Fruit fly (Drosophila melanogaster) whole organism, embryonic: ENCODE measurements around the gene osk.

Source experiments
- Atf6 ChIP-seq: fragments of 200-800 bp; sonication (Bioruptor generic); IDR thresholded peaks from 2 replicates; pipeline ENCODE4 v1.3.6; 2022; ENCODE audit warnings: missing biosample characterization, missing genetic modification characterization
- Awh ChIP-seq: fragments of 200-800 bp; sonication (Bioruptor generic); IDR thresholded peaks from 2 replicates; pipeline ENCODE4, ENCODE4 v1.3.6; 2022; ENCODE audit warnings: missing biosample characterization, missing genetic modification characterization
- B-H1 ChIP-seq: fragments of 200-800 bp; sonication (Bioruptor generic); IDR thresholded peaks from 3 replicates; pipeline ENCODE4 v1.3.6; 2022; ENCODE audit warnings: missing biosample characterization, missing genetic modification characterization
- Bgb ChIP-seq: fragments of 200-800 bp; sonication (Bioruptor generic); IDR thresholded peaks from 2 replicates; pipeline ENCODE4 v1.3.6; 2022; ENCODE audit warnings: missing biosample characterization, missing genetic modification characterization; ENCODE audit not compliant: partially characterized antibody
- Blimp-1 ChIP-seq: fragments of 200-800 bp; sonication (Bioruptor generic); optimal IDR thresholded peaks from 3 replicates; lab custom pipeline; 2018; ENCODE audit warnings: missing biosample characterization, missing genetic modification characterization, mild to moderate bottlenecking, moderate library complexity, missing genetic modification reagents
- CG11247 ChIP-seq: fragments of 200-800 bp; sonication (Bioruptor generic); IDR thresholded peaks from 2 replicates; pipeline ENCODE4 v1.3.6; 2022; ENCODE audit warnings: missing biosample characterization, missing genetic modification characterization
- CG11723 ChIP-seq: fragments of 200-800 bp; sonication (Bioruptor generic); optimal IDR thresholded peaks from 2 replicates; lab custom pipeline; 2017; ENCODE audit warnings: missing biosample characterization, mild to moderate bottlenecking, missing genetic modification characterization
- CG14441 ChIP-seq: fragments of 200-800 bp; sonication (Bioruptor generic); IDR thresholded peaks from 2 replicates; pipeline ENCODE4 v1.3.6; 2022; ENCODE audit warnings: missing biosample characterization, missing genetic modification characterization
- CG15601 ChIP-seq: fragments of 200-800 bp; sonication (Bioruptor generic); optimal IDR thresholded peaks from 3 replicates; lab custom pipeline; 2019; ENCODE audit warnings: missing biosample characterization, mild to moderate bottlenecking, missing genetic modification characterization, moderate library complexity
- CG17829 ChIP-seq: fragments of 200-800 bp; optimal IDR thresholded peaks from 2 replicates; lab custom pipeline; 2019; ENCODE audit warnings: missing biosample characterization, mild to moderate bottlenecking, missing genetic modification characterization, moderate library complexity
- CG18011 ChIP-seq: fragments of 200-800 bp; sonication (Bioruptor generic); optimal IDR thresholded peaks from 2 replicates; lab custom pipeline; 2017; ENCODE audit warnings: missing biosample characterization, missing genetic modification characterization, mild to moderate bottlenecking, moderate library complexity, missing genotype
- CG18476 ChIP-seq: fragments of 200-800 bp; sonication (Bioruptor generic); optimal IDR thresholded peaks from 2 replicates; lab custom pipeline; 2016; ENCODE audit warnings: missing biosample characterization, mild to moderate bottlenecking, missing genetic modification characterization
- CG2712 ChIP-seq: fragments of 200-800 bp; optimal IDR thresholded peaks from 3 replicates; lab custom pipeline; 2019; ENCODE audit warnings: missing biosample characterization, mild to moderate bottlenecking, missing genetic modification characterization, moderate library complexity
- CG32772 ChIP-seq: fragments of 200-800 bp; sonication (Bioruptor generic); IDR thresholded peaks from 2 replicates; pipeline ENCODE4 v1.3.6; 2022; ENCODE audit warnings: missing biosample characterization, missing genetic modification characterization
- CG33213 ChIP-seq: fragments of 200-800 bp; sonication (Bioruptor generic); optimal IDR thresholded peaks from 3 replicates; lab custom pipeline; 2016; ENCODE audit warnings: missing biosample characterization, missing genetic modification characterization
- CG34422 ChIP-seq: fragments of 200-800 bp; sonication (Bioruptor generic); IDR thresholded peaks from 3 replicates; pipeline ENCODE4 v1.3.6; 2022; ENCODE audit warnings: missing biosample characterization, missing genetic modification characterization
- CG4282 ChIP-seq: fragments of 200-800 bp; sonication (Bioruptor generic); optimal IDR thresholded peaks from 2 replicates; lab custom pipeline; 2016; ENCODE audit warnings: missing biosample characterization, missing genetic modification characterization
- CG5245 ChIP-seq: fragments of 200-800 bp; sonication (Bioruptor generic); optimal IDR thresholded peaks from 3 replicates; lab custom pipeline; 2016; ENCODE audit warnings: missing biosample characterization, missing genetic modification characterization
- CG7372 ChIP-seq: fragments of 200-800 bp; sonication (Bioruptor generic); IDR thresholded peaks from 2 replicates; pipeline ENCODE4 v1.3.6; 2022; ENCODE audit warnings: missing biosample characterization, missing genetic modification characterization
- CG9727 ChIP-seq: fragments of 200-800 bp; sonication (Bioruptor generic); optimal IDR thresholded peaks from 3 replicates; lab custom pipeline; 2017; ENCODE audit warnings: missing biosample characterization, mild to moderate bottlenecking, missing genetic modification characterization
- Drgx ChIP-seq: fragments of 200-800 bp; sonication (Bioruptor generic); IDR thresholded peaks from 2 replicates; pipeline ENCODE4 v1.3.6; 2022; ENCODE audit warnings: missing biosample characterization, missing genetic modification characterization
- Fer1 ChIP-seq: fragments of 200-800 bp; sonication (Bioruptor generic); optimal IDR thresholded peaks from 2 replicates; lab custom pipeline; 2017; ENCODE audit warnings: missing biosample characterization, mild to moderate bottlenecking, missing genetic modification characterization
- Fer2 ChIP-seq: fragments of 200-800 bp; sonication (Bioruptor generic); optimal IDR thresholded peaks from 2 replicates; lab custom pipeline; 2018; ENCODE audit warnings: missing biosample characterization, mild to moderate bottlenecking, missing genetic modification characterization, moderate library complexity
- Hmx ChIP-seq: fragments of 200-800 bp; sonication (Bioruptor generic); optimal IDR thresholded peaks from 2 replicates; lab custom pipeline; 2016; ENCODE audit warnings: missing biosample characterization, missing genetic modification characterization
- Hsf ChIP-seq: fragments of 200-800 bp; sonication (Bioruptor generic); optimal IDR thresholded peaks from 3 replicates; lab custom pipeline; 2016; ENCODE audit warnings: missing biosample characterization, missing genetic modification characterization
- Kr ChIP-seq: fragments of 200-800 bp; sonication (Bioruptor generic); optimal IDR thresholded peaks from 2 replicates; lab custom pipeline; 2017; ENCODE audit warnings: missing biosample characterization, mild to moderate bottlenecking, missing genetic modification characterization
- Lim3 ChIP-seq: fragments of 200-800 bp; sonication (Bioruptor generic); IDR thresholded peaks from 2 replicates; pipeline ENCODE4 v1.3.6; 2022; ENCODE audit warnings: missing biosample characterization, missing genetic modification characterization
- Mrtf ChIP-seq: fragments of 200-800 bp; sonication (Bioruptor generic); IDR thresholded peaks from 3 replicates; pipeline ENCODE4 v1.3.6; 2022; ENCODE audit warnings: missing biosample characterization, missing genetic modification characterization
- Nf-YC ChIP-seq: fragments of 200-800 bp; optimal IDR thresholded peaks from 3 replicates; lab custom pipeline; 2019; ENCODE audit warnings: missing biosample characterization, mild to moderate bottlenecking, missing genetic modification characterization, moderate library complexity
- NfI ChIP-seq: fragments of 200-800 bp; sonication (Bioruptor generic); optimal IDR thresholded peaks from 3 replicates; lab custom pipeline; 2018; ENCODE audit warnings: missing biosample characterization, mild to moderate bottlenecking, missing genetic modification characterization, moderate library complexity
- Pdp1 ChIP-seq, 2 experiments: fragments of 200-800 bp; sonication (Bioruptor generic); optimal IDR thresholded peaks; 3 replicates each; lab custom pipeline; 2016; ENCODE audit warnings: missing biosample characterization in 2 of 2, missing genetic modification characterization in 2 of 2, mild to moderate bottlenecking in 1 of 2, moderate library complexity in 1 of 2
- Ptx1 ChIP-seq: fragments of 200-800 bp; sonication (Bioruptor generic); IDR thresholded peaks from 2 replicates; pipeline ENCODE4 v1.3.6; 2022; ENCODE audit warnings: missing biosample characterization, missing genetic modification characterization
- Side ChIP-seq: fragments of 200-800 bp; sonication (Bioruptor generic); optimal IDR thresholded peaks from 2 replicates; lab custom pipeline; 2016; ENCODE audit warnings: missing biosample characterization, missing genetic modification characterization
- Ssrp ChIP-seq: fragments of 200-800 bp; sonication (Bioruptor generic); optimal IDR thresholded peaks from 2 replicates; lab custom pipeline; 2018; ENCODE audit warnings: missing biosample characterization, mild to moderate bottlenecking, missing genetic modification characterization, moderate library complexity
- amos ChIP-seq: fragments of 200-800 bp; sonication (Bioruptor generic); IDR thresholded peaks from 2 replicates; pipeline ENCODE4 v1.3.6; 2022; ENCODE audit warnings: missing biosample characterization, missing genetic modification characterization; ENCODE audit not compliant: partially characterized antibody
- ara ChIP-seq: fragments of 200-800 bp; sonication (Bioruptor generic); IDR thresholded peaks from 2 replicates; pipeline ENCODE4 v1.3.6; 2022; ENCODE audit warnings: missing biosample characterization, missing genetic modification characterization
- ash1 ChIP-seq: fragments of 200-800 bp; sonication (Bioruptor generic); optimal IDR thresholded peaks from 2 replicates; lab custom pipeline; 2018; ENCODE audit warnings: missing biosample characterization, mild to moderate bottlenecking, missing genetic modification characterization
- corto ChIP-seq: fragments of 200-800 bp; sonication (Bioruptor generic); optimal IDR thresholded peaks from 2 replicates; lab custom pipeline; 2016; ENCODE audit warnings: missing biosample characterization, mild to moderate bottlenecking, missing genetic modification characterization, moderate library complexity
- ems ChIP-seq: fragments of 200-800 bp; sonication (Bioruptor generic); optimal IDR thresholded peaks from 3 replicates; lab custom pipeline; 2016; ENCODE audit warnings: missing biosample characterization, missing genetic modification characterization
- esg ChIP-seq: fragments of 200-800 bp; sonication (Bioruptor generic); conservative IDR thresholded peaks from 2 replicates; pipeline ENCODE4 v1.3.6; 2022; ENCODE audit warnings: missing biosample characterization, missing genetic modification characterization
- gt ChIP-seq: fragments of 200-800 bp; sonication (Bioruptor generic); IDR thresholded peaks from 2 replicates; pipeline ENCODE4 v1.3.6; 2022; ENCODE audit warnings: missing biosample characterization, missing genetic modification characterization
- ham ChIP-seq: fragments of 200-800 bp; sonication (Bioruptor generic); IDR thresholded peaks from 2 replicates; pipeline ENCODE4 v1.3.6; 2022; ENCODE audit warnings: missing biosample characterization, missing genetic modification characterization
- lab ChIP-seq: fragments of 200-800 bp; sonication (Bioruptor generic); optimal IDR thresholded peaks from 3 replicates; lab custom pipeline; 2017; ENCODE audit warnings: missing biosample characterization, missing genetic modification characterization, mild to moderate bottlenecking, moderate library complexity, missing genetic modification reagents
- nau ChIP-seq: fragments of 200-800 bp; sonication (Bioruptor generic); optimal IDR thresholded peaks from 3 replicates; lab custom pipeline; 2017; ENCODE audit warnings: missing biosample characterization, mild to moderate bottlenecking, missing genetic modification characterization, missing genetic modification reagents
- prd ChIP-seq, 3 experiments: fragments of >200 bp in 2 of 3; fragments of 200-800 bp in 1 of 3; sonication (Bioruptor generic) in 1 of 3; optimal IDR thresholded peaks in 2 of 3; IDR thresholded peaks in 1 of 3; 2 replicates in 2 of 3; 3 replicates in 1 of 3; pipeline versions ENCODE4 v1.3.6 to Lab custom; 2017 to 2022; ENCODE audit warnings: missing biosample characterization in 1 of 3, missing genetic modification characterization in 1 of 3
- unpg ChIP-seq: fragments of 200-800 bp; sonication (Bioruptor generic); optimal IDR thresholded peaks from 3 replicates; lab custom pipeline; 2018; ENCODE audit warnings: missing biosample characterization, mild to moderate bottlenecking, missing genetic modification characterization, moderate library complexity
- wek ChIP-seq: fragments of 200-800 bp; sonication (Bioruptor generic); optimal IDR thresholded peaks from 3 replicates; lab custom pipeline; 2018; ENCODE audit warnings: missing biosample characterization, mild to moderate bottlenecking, missing genetic modification characterization, moderate library complexity
- zf30C ChIP-seq: fragments of 200-800 bp; sonication (Bioruptor generic); optimal IDR thresholded peaks from 3 replicates; lab custom pipeline; 2018; ENCODE audit warnings: missing biosample characterization, mild to moderate bottlenecking, missing genetic modification characterization
- zfh2 ChIP-seq: fragments of 200-800 bp; sonication (Bioruptor generic); optimal IDR thresholded peaks from 2 replicates; lab custom pipeline; 2016; ENCODE audit warnings: missing biosample characterization, missing genetic modification characterization

The osk gene

DNA sequence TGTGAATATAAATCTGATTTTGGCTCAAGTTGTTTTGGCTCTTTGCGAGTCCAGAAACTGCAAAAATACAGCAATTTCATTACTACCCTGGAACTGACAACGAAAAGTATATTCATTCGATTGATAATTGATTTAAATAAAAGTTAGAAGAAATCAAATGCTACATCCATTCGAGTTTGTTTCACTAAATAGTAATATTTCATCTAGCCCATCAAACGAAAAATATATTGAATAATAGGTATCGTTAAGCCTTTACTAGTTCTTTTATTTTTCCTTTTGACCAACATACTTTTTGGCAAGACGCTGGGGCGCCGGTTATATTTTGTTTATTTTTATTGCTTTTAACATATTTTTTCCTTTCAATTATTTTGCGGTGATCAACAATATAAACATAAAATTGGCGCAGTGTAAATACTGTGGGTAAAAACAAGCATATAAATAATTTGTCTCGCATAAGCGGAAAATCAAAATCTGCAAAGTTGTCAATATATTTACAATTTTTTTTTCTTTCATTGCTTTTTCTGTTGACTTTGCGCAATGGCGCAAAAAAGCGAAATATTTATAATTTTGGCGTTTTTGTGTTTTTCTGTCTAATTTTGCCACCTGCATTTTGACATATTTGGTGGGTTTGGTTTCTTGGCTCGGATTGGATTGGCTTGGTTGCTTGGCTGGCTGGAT, 41.8 kb upstream of the osk start (continued):
- TF ChIP-seq ems: no peak
- peak; percentile 9 for TF ChIP-seq lab
- no peak for TF ChIP-seq wek (GFP tag; lab: Kevin White, UChicago)
- TF ChIP-seq CG15601 (tag; lab: Kevin White, UChicago): no peak
- TF ChIP-seq Pdp1 (GFP tag; optimal IDR thresholded peaks at IDR 0.05; lab: Kevin White, UChicago): peak in 1 of 2 experiments; percentile 8
- no peak for TF ChIP-seq NfI (GFP tag; lab: Kevin White, UChicago)
- no peak for TF ChIP-seq B-H1 (GFP tag; lab: Robert Waterston, UW)
- peak; percentile 22; the same call in 1 of the 2 replicates for TF ChIP-seq CG32772 (GFP tag; lab: Robert Waterston, UW)
- no peak for TF ChIP-seq CG11723 (GFP tag; lab: Kevin White, UChicago)
- TF ChIP-seq Ssrp: no peak
- TF ChIP-seq CG9727 (GFP tag; lab: Kevin White, UChicago): peak; percentile 15
- peak; percentile 20 for TF ChIP-seq CG2712 (tag; lab: Kevin White, UChicago)
- TF ChIP-seq Lim3 (GFP tag; lab: Robert Waterston, UW): no peak
- no peak for TF ChIP-seq Mrtf (GFP tag; lab: Robert Waterston, UW)
- TF ChIP-seq Hsf (GFP tag; lab: Kevin White, UChicago): no peak
- TF ChIP-seq unpg (GFP tag; lab: Kevin White, UChicago): peak; percentile 11
- TF ChIP-seq amos (GFP tag; lab: Robert Waterston, UW): no peak
- no peak for TF ChIP-seq CG18476 (GFP tag; lab: Kevin White, UChicago)
- no peak for TF ChIP-seq corto (GFP tag; lab: Kevin White, UChicago)
- no peak for TF ChIP-seq CG33213 (GFP tag; lab: Kevin White, UChicago)
- no peak for TF ChIP-seq Fer2 (tag; lab: Kevin White, UChicago)
- TF ChIP-seq CG7372: no peak
- no peak for TF ChIP-seq CG5245 (GFP tag; lab: Kevin White, UChicago)
- TF ChIP-seq Kr: no peak
- TF ChIP-seq CG34422 (GFP tag; lab: Robert Waterston, UW): no peak
- TF ChIP-seq Drgx (GFP tag; lab: Robert Waterston, UW): peak; percentile 73
- 0 out of 2 replicates have a peak, but pooled peaks have one; percentile 19 for TF ChIP-seq CG14441 (GFP tag; lab: Robert Waterston, UW)
- no peak for TF ChIP-seq gt (GFP tag; lab: Robert Waterston, UW)
- TF ChIP-seq Awh (GFP tag; lab: Robert Waterston, UW): 0 out of 2 replicates have a peak, but pooled peaks have one; percentile 18
- no peak for TF ChIP-seq CG18011 (GFP tag; lab: Kevin White, UChicago)
- no peak for TF ChIP-seq Bgb (GFP tag; lab: Robert Waterston, UW)
- TF ChIP-seq ham (GFP tag; lab: Robert Waterston, UW): no peak
- TF ChIP-seq Fer1 (GFP tag; lab: Kevin White, UChicago): no peak
- TF ChIP-seq CG11247 (GFP tag; lab: Robert Waterston, UW): no peak
- TF ChIP-seq Nf-YC (tag; lab: Kevin White, UChicago): no peak
- TF ChIP-seq Hmx: no peak
- TF ChIP-seq zf30C (GFP tag; lab: Kevin White, UChicago): no peak
- no peak for TF ChIP-seq ash1 (GFP tag; lab: Kevin White, UChicago)
- no peak for TF ChIP-seq Side (GFP tag; lab: Kevin White, UChicago)
- peak; percentile 35; the same call in 1 of the 2 replicates for TF ChIP-seq Ptx1 (GFP tag; lab: Robert Waterston, UW)
- no peak for TF ChIP-seq nau (GFP tag; lab: Kevin White, UChicago)
- TF ChIP-seq CG17829 (tag; lab: Kevin White, UChicago): no peak
- TF ChIP-seq zfh2 (GFP tag; lab: Kevin White, UChicago): no peak
- TF ChIP-seq prd (optimal IDR thresholded peaks at IDR 0.05; lab: Kevin White, UChicago): no peak
- peak; percentile 51; the same call in 1 of the 3 replicates for TF ChIP-seq prd (GFP tag; IDR thresholded peaks at IDR 0.05; lab: Robert Waterston, UW)
- TF ChIP-seq Atf6: no peak
- no peak for TF ChIP-seq Blimp-1 (GFP tag; lab: Kevin White, UChicago)
- no peak; the same call in 1 of the 2 replicates for TF ChIP-seq esg (GFP tag; lab: Robert Waterston, UW)
- no peak for TF ChIP-seq CG4282
- TF ChIP-seq ara (GFP tag; lab: Robert Waterston, UW): no peak
